Worm (Caenorhabditis elegans) whole organism, young adult: ENCODE measurements around the gene cand-1.

Source experiments
- F37B4.10 ChIP-seq: fragments of 200-800 bp; sonication (Bioruptor generic); IDR thresholded peaks from 2 replicates; pipeline ENCODE4 v1.3.6; 2022; ENCODE audit warnings: missing genetic modification characterization, missing compliant biosample characterization
- cebp-1 ChIP-seq, 2 experiments: fragments of 200-800 bp in 1 of 2; sonication (Bioruptor generic) in 1 of 2; sonication (generic microtip) in 1 of 2; IDR thresholded peaks in 1 of 2; optimal IDR thresholded peaks in 1 of 2; 2 replicates each; pipeline versions ENCODE4 v1.3.6 to Lab custom; 2017 to 2022; ENCODE audit warnings: missing compliant biosample characterization in 2 of 2, missing genetic modification characterization in 2 of 2, mild to moderate bottlenecking in 1 of 2, missing genetic modification reagents in 1 of 2, moderate library complexity in 1 of 2
- ceh-91 ChIP-seq: fragments of 200-800 bp; sonication (Bioruptor generic); IDR thresholded peaks from 2 replicates; pipeline ENCODE4 v1.3.6; 2022; ENCODE audit warnings: missing genetic modification reagents, missing genetic modification characterization, missing compliant biosample characterization
- egl-44 ChIP-seq: fragments of 200-800 bp; sonication (Bioruptor generic); IDR thresholded peaks from 2 replicates; pipeline ENCODE4 v1.3.6; 2022; ENCODE audit warnings: missing genetic modification reagents, missing genetic modification characterization, missing compliant biosample characterization
- hmg-20 ChIP-seq: fragments of 200-800 bp; sonication (Bioruptor generic); IDR thresholded peaks from 2 replicates; pipeline ENCODE4 v1.3.6; 2022; ENCODE audit warnings: missing genetic modification reagents, missing genetic modification characterization, missing compliant biosample characterization
- lin-54 ChIP-seq: fragments of 200-800 bp; sonication (Bioruptor generic); optimal IDR thresholded peaks from 2 replicates; lab custom pipeline; 2018; ENCODE audit warnings: mild to moderate bottlenecking, missing genetic modification characterization, missing compliant biosample characterization
- mel-28 ChIP-seq: sonication (generic microtip); optimal IDR thresholded peaks from 2 replicates; lab custom pipeline; 2016; ENCODE audit warnings: borderline replicate concordance, mild to moderate bottlenecking, missing genetic modification characterization, missing compliant biosample characterization
- pha-4 ChIP-seq: fragments of 150-350 bp; sonication (generic microtip); optimal IDR thresholded peaks from 2 replicates; lab custom pipeline; 2014; ENCODE audit warnings: missing biosample characterization, missing genetic modification reagents, missing genetic modification characterization
- repo-1 ChIP-seq: sonication (generic microtip); optimal IDR thresholded peaks from 2 replicates; lab custom pipeline; 2017; ENCODE audit warnings: mild to moderate bottlenecking, missing genetic modification characterization, missing compliant biosample characterization
- snpc-1.1 ChIP-seq: sonication (generic microtip); optimal IDR thresholded peaks from 2 replicates; lab custom pipeline; 2017; ENCODE audit warnings: missing genetic modification characterization, mild to moderate bottlenecking, missing compliant biosample characterization, antibody characterized with exemption, moderate library complexity, missing genotype, missing genetic modification reagents; ENCODE audit not compliant: insufficient read depth
- snpc-4 ChIP-seq, 5 experiments: fragments of 150-350 bp in 1 of 5; sonication (generic microtip) in 4 of 5; optimal IDR thresholded peaks; 2 replicates each; lab custom pipeline; 2014 to 2018; ENCODE audit warnings: missing genetic modification characterization in 5 of 5, missing biosample characterization in 3 of 5, antibody characterized with exemption in 2 of 5, mild to moderate bottlenecking in 2 of 5, missing compliant biosample characterization in 2 of 5, missing genotype in 2 of 5, moderate library complexity in 2 of 5, missing genetic modification reagents in 1 of 5
- somi-1 ChIP-seq: fragments of 200-800 bp; sonication (Bioruptor generic); optimal IDR thresholded peaks from 2 replicates; lab custom pipeline; 2018; ENCODE audit warnings: mild to moderate bottlenecking, missing genetic modification characterization, missing compliant biosample characterization
- unc-130 ChIP-seq: sonication (generic microtip); optimal IDR thresholded peaks from 2 replicates; lab custom pipeline; 2016; ENCODE audit warnings: missing genetic modification reagents, missing genetic modification characterization, missing compliant biosample characterization
- unc-62 ChIP-seq: fragments of 150-350 bp; optimal IDR thresholded peaks from 2 replicates; lab custom pipeline; 2014; ENCODE audit warnings: missing biosample characterization, missing genetic modification reagents, missing genetic modification characterization

DNA sequence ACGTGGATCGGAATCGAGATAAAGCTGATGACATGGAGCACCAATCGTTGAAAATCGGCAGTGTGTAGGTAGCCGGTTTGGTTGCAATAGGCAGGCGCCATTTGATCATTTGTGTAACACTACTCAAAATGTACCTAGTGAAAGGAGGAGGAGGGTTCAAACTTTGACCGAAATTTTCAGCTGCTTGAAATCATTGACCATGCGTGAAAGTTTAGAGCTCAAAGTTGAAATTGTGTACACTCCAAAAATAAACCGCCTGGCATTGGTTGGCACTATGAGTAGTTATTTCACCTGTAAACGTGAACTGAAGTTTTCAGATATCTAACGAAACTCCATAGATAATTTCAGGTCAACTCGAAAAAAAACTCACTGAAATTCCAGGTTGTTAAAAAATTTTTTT is 29.2 kb downstream of the cand-1 start, which contains the start of gene srh-215:
- TF ChIP-seq repo-1 (tag; lab: Kevin White, UChicago) = no peak
- no peak for TF ChIP-seq mel-28 (tag; lab: Kevin White, UChicago)
- no peak for TF ChIP-seq pha-4 (tag; lab: Kevin White, UChicago)
- no peak for TF ChIP-seq ceh-91 (GFP tag; lab: Robert Waterston, UW)
- no peak for TF ChIP-seq snpc-4 (GFP tag; optimal IDR thresholded peaks at IDR 0.05; lab: Kevin White, UChicago)
- TF ChIP-seq snpc-4 (tag; optimal IDR thresholded peaks at IDR 0.05; lab: Kevin White, UChicago) = no peak
- no peak for TF ChIP-seq somi-1
- no peak for TF ChIP-seq snpc-1.1
- TF ChIP-seq unc-130 = no peak
- no peak for TF ChIP-seq egl-44 (GFP tag; lab: Robert Waterston, UW)
- no peak for TF ChIP-seq F37B4.10 (GFP tag; lab: Robert Waterston, UW)
- TF ChIP-seq lin-54 (GFP tag; lab: Kevin White, UChicago) = no peak
- TF ChIP-seq hmg-20 (GFP tag; lab: Robert Waterston, UW) = no peak
- no peak for TF ChIP-seq unc-62 (GFP tag; lab: Kevin White, UChicago)
- TF ChIP-seq cebp-1 (GFP tag; IDR thresholded peaks at IDR 0.05; lab: Robert Waterston, UW) = no peak
- no peak for TF ChIP-seq cebp-1 (tag; optimal IDR thresholded peaks at IDR 0.05; lab: Kevin White, UChicago)
